Worm (Caenorhabditis elegans): ENCODE data around the gene B0303.7.

B0303.7 gene

ce11 chrIII:8658367-8658761 is 35.1 kb upstream of the B0303.7 start:
- TF ChIP-seq hlh-1 (tag; optimal IDR thresholded peaks at IDR 0.05) (peak; percentile 38), mab-5 (tag; optimal IDR thresholded peaks at IDR 0.05) (no peak), sptf-1 (tag; optimal IDR thresholded peaks at IDR 0.05) (no peak), unc-120 (tag; optimal IDR thresholded peaks at IDR 0.05; ENCODE audit: poor library complexity, severe bottlenecking) (peak; percentile 59), lin-32 (GFP tag; optimal IDR thresholded peaks at IDR 0.05) (no peak), unc-62 (GFP tag; optimal IDR thresholded peaks at IDR 0.05) (peak; percentile 97), elt-3 (tag; optimal IDR thresholded peaks at IDR 0.05) (peak; percentile 21), ceh-43 (GFP tag; optimal IDR thresholded peaks at IDR 0.05) (no peak), flh-1 (GFP tag; optimal IDR thresholded peaks at IDR 0.05) (no peak), mep-1 (tag; optimal IDR thresholded peaks at IDR 0.05) (peak; percentile 46), zip-8 (tag; optimal IDR thresholded peaks at IDR 0.05) (no peak), ham-2 (GFP tag; optimal IDR thresholded peaks at IDR 0.05) (no peak), lsy-2 (tag; optimal IDR thresholded peaks at IDR 0.05) (no peak), nhr-237 (tag; optimal IDR thresholded peaks at IDR 0.05) (peak; percentile 43), ces-1 (GFP tag; optimal IDR thresholded peaks at IDR 0.05) (peak; percentile 48), unc-39 (tag; optimal IDR thresholded peaks at IDR 0.05) (no peak)

ce11 chrIII:8663143-8663542 is 30.3 kb upstream of the B0303.7 start:
- TF ChIP-seq ztf-11 (tag; optimal IDR thresholded peaks at IDR 0.05) = no peak
- TF ChIP-seq nhr-28 (tag; optimal IDR thresholded peaks at IDR 0.05) = no peak

- TF ChIP-seq nhr-28 (tag; optimal IDR thresholded peaks at IDR 0.05) = no peak
- no peak for TF ChIP-seq blmp-1 (tag; optimal IDR thresholded peaks at IDR 0.05)
- TF ChIP-seq ceh-43 (GFP tag; optimal IDR thresholded peaks at IDR 0.05) = no peak
- no peak for TF ChIP-seq unc-39 (tag; optimal IDR thresholded peaks at IDR 0.05)
- TF ChIP-seq nhr-237 (tag; optimal IDR thresholded peaks at IDR 0.05) = no peak
- no peak for TF ChIP-seq ztf-11 (tag; optimal IDR thresholded peaks at IDR 0.05)
- no peak for TF ChIP-seq mep-1 (tag; optimal IDR thresholded peaks at IDR 0.05)
- TF ChIP-seq ham-2 (GFP tag; optimal IDR thresholded peaks at IDR 0.05) = no peak
- no peak for TF ChIP-seq ces-1 (GFP tag; optimal IDR thresholded peaks at IDR 0.05)
- no peak for TF ChIP-seq ceh-83 (GFP tag; optimal IDR thresholded peaks at IDR 0.05)
- TF ChIP-seq unc-62 (GFP tag; optimal IDR thresholded peaks at IDR 0.05) = no peak
- TF ChIP-seq sptf-1 (tag; optimal IDR thresholded peaks at IDR 0.05) = no peak
- TF ChIP-seq sem-2 (GFP tag; optimal IDR thresholded peaks at IDR 0.05) = no peak
- TF ChIP-seq bed-3 (GFP tag; optimal IDR thresholded peaks at IDR 0.05) = no peak
- TF ChIP-seq snpc-4 (tag; optimal IDR thresholded peaks at IDR 0.05) = no peak
- no peak for TF ChIP-seq lin-13 (tag; optimal IDR thresholded peaks at IDR 0.05)
Observed at ce11 chrIII:8664897-8665388, 28.5 kb upstream of the B0303.7 start, which contains the start of gene F22B7.1. Gene F22B7.1, plus strand, starts transcription at chrIII:8665338.

ce11 chrIII:8667382-8667781 is 26.0 kb upstream of the B0303.7 start, which contains the start of gene dpy-19:
Gene dpy-19, minus strand, starts transcription at chrIII:8667482.
- TF ChIP-seq mab-5 (tag; optimal IDR thresholded peaks at IDR 0.05) (no peak), blmp-1 (tag; optimal IDR thresholded peaks at IDR 0.05) (no peak), hlh-1 (tag; optimal IDR thresholded peaks at IDR 0.05) (no peak), flh-1 (GFP tag; optimal IDR thresholded peaks at IDR 0.05) (no peak), pha-4 (tag; optimal IDR thresholded peaks at IDR 0.05) (no peak), elt-1 (tag; optimal IDR thresholded peaks at IDR 0.05; ENCODE audit: borderline replicate concordance, insufficient read depth) (no peak), unc-120 (tag; optimal IDR thresholded peaks at IDR 0.05; ENCODE audit: poor library complexity, severe bottlenecking) (no peak), nhr-12 (tag; optimal IDR thresholded peaks at IDR 0.05) (no peak), unc-62 (GFP tag; optimal IDR thresholded peaks at IDR 0.05) (no peak), bed-3 (GFP tag; optimal IDR thresholded peaks at IDR 0.05) (no peak), sptf-1 (tag; optimal IDR thresholded peaks at IDR 0.05) (no peak), ceh-39 (tag; optimal IDR thresholded peaks at IDR 0.05) (no peak), mep-1 (tag; optimal IDR thresholded peaks at IDR 0.05) (no peak), nhr-76 (tag; optimal IDR thresholded peaks at IDR 0.05) (no peak), lin-13 (tag; optimal IDR thresholded peaks at IDR 0.05) (no peak), lin-32 (GFP tag; optimal IDR thresholded peaks at IDR 0.05) (no peak), cnd-1 (tag; optimal IDR thresholded peaks at IDR 0.05) (no peak), tbx-8 (GFP tag; optimal IDR thresholded peaks at IDR 0.05) (no peak)

- no peak for TF ChIP-seq unc-120 (tag; optimal IDR thresholded peaks at IDR 0.05; ENCODE audit: poor library complexity, severe bottlenecking)
- TF ChIP-seq elt-3 (tag; optimal IDR thresholded peaks at IDR 0.05) = no peak
- TF ChIP-seq hlh-1 (tag; optimal IDR thresholded peaks at IDR 0.05) = peak; percentile 4
- no peak for TF ChIP-seq nhr-2 (tag; optimal IDR thresholded peaks at IDR 0.05)
- no peak for TF ChIP-seq mls-2 (tag; optimal IDR thresholded peaks at IDR 0.05)
- TF ChIP-seq drap-1 (GFP tag; optimal IDR thresholded peaks at IDR 0.05) = no peak
- no peak for TF ChIP-seq ces-1 (GFP tag; optimal IDR thresholded peaks at IDR 0.05)
- TF ChIP-seq unc-39 (tag; optimal IDR thresholded peaks at IDR 0.05) = no peak
- TF ChIP-seq sptf-1 (tag; optimal IDR thresholded peaks at IDR 0.05) = no peak
- no peak for TF ChIP-seq cnd-1 (tag; optimal IDR thresholded peaks at IDR 0.05)
- no peak for TF ChIP-seq bed-3 (GFP tag; optimal IDR thresholded peaks at IDR 0.05)
- TF ChIP-seq sem-2 (GFP tag; optimal IDR thresholded peaks at IDR 0.05) = no peak
- TF ChIP-seq ztf-11 (tag; optimal IDR thresholded peaks at IDR 0.05) = no peak
- TF ChIP-seq snpc-4 (tag; optimal IDR thresholded peaks at IDR 0.05) = no peak
- TF ChIP-seq unc-62 (GFP tag; optimal IDR thresholded peaks at IDR 0.05) = peak; percentile 63
- no peak for TF ChIP-seq M03D4.4 (tag; optimal IDR thresholded peaks at IDR 0.05)
Observed at ce11 chrIII:8668717-8669116, 24.7 kb upstream of the B0303.7 start.
